Worm (Caenorhabditis elegans): ENCODE results near the gene R09D1.14.

Gene R09D1.14

DNA sequence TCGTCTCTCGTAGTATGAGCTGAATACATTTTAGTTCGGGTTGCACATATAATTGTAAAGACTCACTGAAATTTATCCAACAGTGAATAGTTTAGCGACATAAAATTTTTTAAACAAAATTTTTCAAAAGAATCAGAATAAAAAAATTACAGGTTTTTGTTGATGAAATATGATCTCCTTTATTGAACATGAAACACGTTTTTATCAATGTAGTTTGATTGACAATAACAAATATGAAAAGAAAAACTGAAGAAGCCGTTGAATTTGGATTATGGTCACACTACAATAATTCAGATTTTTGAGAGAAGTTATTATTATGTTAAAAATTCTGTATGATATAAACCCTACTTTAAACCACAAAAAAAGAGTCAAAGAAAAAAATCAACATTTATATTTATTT is 19.3 kb downstream of the R09D1.14 start, which contains the start of gene chil-17:
Gene chil-17 (minus strand): TSS at position 101 of the 400 bp plus-strand sequence.
- TF ChIP-seq nhr-23 (tag; optimal IDR thresholded peaks at IDR 0.05) (no peak), daf-12 (tag; optimal IDR thresholded peaks at IDR 0.05) (no peak), ztf-4 (tag; optimal IDR thresholded peaks at IDR 0.05) (no peak), mml-1 (tag; optimal IDR thresholded peaks at IDR 0.05) (no peak), skn-1 (tag; optimal IDR thresholded peaks at IDR 0.05) (no peak), elt-2 (tag; optimal IDR thresholded peaks at IDR 0.05) (no peak), elt-1 (tag; optimal IDR thresholded peaks at IDR 0.05) (no peak), ceh-9 (tag; optimal IDR thresholded peaks at IDR 0.05) (no peak), nhr-28 (tag; optimal IDR thresholded peaks at IDR 0.05) (no peak), ZK546.5 (tag; optimal IDR thresholded peaks at IDR 0.05) (no peak), ceh-82 (tag; optimal IDR thresholded peaks at IDR 0.05) (no peak), lin-39 (tag; optimal IDR thresholded peaks at IDR 0.05) (no peak), hmg-11 (tag; optimal IDR thresholded peaks at IDR 0.05) (no peak), unc-62 (GFP tag; optimal IDR thresholded peaks at IDR 0.05) (no peak), nhr-77 (tag; optimal IDR thresholded peaks at IDR 0.05) (no peak), snpc-4 (tag; optimal IDR thresholded peaks at IDR 0.05) (no peak), mdl-1 (tag; optimal IDR thresholded peaks at IDR 0.05) (no peak)

- no peak for TF ChIP-seq elt-3 (tag; optimal IDR thresholded peaks at IDR 0.05)
- TF ChIP-seq fos-1 (tag; optimal IDR thresholded peaks at IDR 0.05): no peak
- TF ChIP-seq ceh-28 (tag; optimal IDR thresholded peaks at IDR 0.05): no peak
- TF ChIP-seq unc-39 (tag; optimal IDR thresholded peaks at IDR 0.05): no peak
- TF ChIP-seq elt-1 (tag; optimal IDR thresholded peaks at IDR 0.05): no peak
- no peak for TF ChIP-seq mdl-1 (tag; optimal IDR thresholded peaks at IDR 0.05)
Measured at ce11 chrII:9438853-9439252, 20.5 kb downstream of the R09D1.14 start.

- TF ChIP-seq eor-1 (tag; optimal IDR thresholded peaks at IDR 0.05) (no peak), ceh-9 (tag; optimal IDR thresholded peaks at IDR 0.05) (no peak), unc-39 (tag; optimal IDR thresholded peaks at IDR 0.05) (no peak), hmg-11 (tag; optimal IDR thresholded peaks at IDR 0.05) (no peak), sea-2 (GFP tag; optimal IDR thresholded peaks at IDR 0.05) (no peak), fkh-10 (GFP tag; optimal IDR thresholded peaks at IDR 0.05) (no peak), jun-1 (tag; optimal IDR thresholded peaks at IDR 0.05) (no peak), egl-5 (tag; optimal IDR thresholded peaks at IDR 0.05) (no peak), ztf-11 (tag; optimal IDR thresholded peaks at IDR 0.05) (no peak)
Measured at ce11 chrII:9438227-9438626, 21.1 kb downstream of the R09D1.14 start, which contains the start of gene chil-13. TSS of gene chil-13 (minus strand) at chrII:9438327.

DNA sequence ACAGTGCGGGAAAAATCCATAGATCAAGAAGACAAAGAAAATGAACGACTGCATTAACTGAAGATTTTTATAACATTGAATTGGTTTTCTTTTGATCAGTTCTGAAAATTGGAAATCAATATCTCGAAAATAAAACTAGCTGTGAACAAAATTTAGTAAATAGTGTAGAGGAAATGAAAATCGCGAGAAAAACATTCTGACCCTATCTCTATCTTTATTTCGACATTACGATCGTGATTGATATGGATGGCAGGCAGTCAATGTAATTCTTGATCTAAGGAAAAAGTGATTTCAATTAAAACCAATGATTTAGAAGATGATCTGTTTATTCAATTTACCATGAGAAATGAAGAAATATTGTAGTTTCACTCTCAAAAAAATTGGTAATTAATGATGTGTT is 23.4 kb downstream of the R09D1.14 start, which contains the start of gene kin-16:
Gene kin-16 (minus strand): TSS at position 101 of the 400 bp plus-strand sequence.
- no peak for TF ChIP-seq egl-27 (tag; optimal IDR thresholded peaks at IDR 0.05)
- TF ChIP-seq pha-4 (tag; optimal IDR thresholded peaks at IDR 0.05): no peak

DNA sequence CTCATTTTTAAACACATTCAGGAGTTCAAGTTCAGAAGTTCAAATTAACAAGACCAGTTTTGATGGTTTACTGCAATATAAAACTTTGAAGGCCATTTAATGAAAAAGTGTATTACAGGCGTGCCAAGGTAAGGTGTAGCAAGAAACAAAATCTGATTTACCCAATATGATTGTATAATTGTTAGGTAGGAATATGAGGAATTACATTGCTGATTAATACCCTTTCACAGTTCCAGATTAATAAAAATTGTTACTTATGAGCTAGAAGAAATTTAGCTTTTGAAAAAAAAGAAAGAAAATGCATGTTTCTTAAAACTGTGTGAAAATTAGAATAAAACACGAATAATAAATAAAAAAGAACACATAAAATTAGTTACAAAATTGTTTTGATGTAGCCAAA is 25.8 kb downstream of the R09D1.14 start, which contains the start of gene kin-15:
Gene kin-15 (minus strand): TSS at position 101 of the 400 bp plus-strand sequence.
- TF ChIP-seq egl-27 (tag; optimal IDR thresholded peaks at IDR 0.05): no peak
- TF ChIP-seq nhr-77 (tag; optimal IDR thresholded peaks at IDR 0.05): no peak
- no peak for TF ChIP-seq hmg-11 (tag; optimal IDR thresholded peaks at IDR 0.05)
- no peak for TF ChIP-seq mml-1 (tag; optimal IDR thresholded peaks at IDR 0.05)
- TF ChIP-seq ceh-82 (tag; optimal IDR thresholded peaks at IDR 0.05): no peak
- TF ChIP-seq zag-1 (tag; optimal IDR thresholded peaks at IDR 0.05): no peak

DNA sequence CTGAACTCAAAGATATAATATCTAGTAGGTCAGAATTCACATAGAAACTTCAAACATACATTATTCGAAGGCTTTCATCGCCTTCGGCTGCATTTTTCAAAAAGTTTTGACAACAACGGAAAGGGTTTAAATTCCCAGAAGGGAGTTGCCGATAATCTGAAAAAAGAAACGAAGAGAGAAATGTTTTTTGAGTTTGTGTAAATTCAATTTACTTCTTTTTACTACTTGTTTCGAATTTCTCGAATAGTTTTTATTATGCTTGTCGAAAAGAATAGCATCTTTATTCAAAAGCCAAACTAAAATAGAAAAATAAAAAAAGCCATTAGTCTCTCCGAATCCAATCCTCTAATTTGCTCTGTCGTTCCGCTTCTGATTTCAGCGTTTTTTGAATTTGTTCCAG is 28.2 kb downstream of the R09D1.14 start:
- TF ChIP-seq lin-39 (tag; optimal IDR thresholded peaks at IDR 0.05) (no peak), fkh-10 (GFP tag; optimal IDR thresholded peaks at IDR 0.05) (peak; percentile 75)

DNA sequence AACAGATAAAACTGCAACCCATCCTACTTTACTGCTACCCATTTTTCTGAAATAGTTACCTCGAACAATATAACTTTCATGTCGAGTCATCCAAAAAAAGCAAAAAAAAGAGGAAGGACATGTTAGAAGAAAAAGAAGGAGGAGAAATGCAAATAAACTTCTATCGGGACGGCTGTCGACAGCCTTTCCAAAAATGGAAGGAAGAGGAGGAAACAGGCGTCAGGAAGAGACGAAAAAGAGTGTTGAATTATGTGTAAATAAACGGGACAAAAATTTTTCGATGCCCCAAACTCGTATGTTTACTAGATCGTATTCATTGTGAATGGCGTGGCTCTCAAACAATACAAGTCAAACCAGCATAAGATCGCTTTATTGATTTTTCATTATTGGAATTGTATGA is 31.7 kb downstream of the R09D1.14 start, which contains the start of gene M176.5:
Gene M176.5 (minus strand): TSS at position 101 of the 400 bp plus-strand sequence.
- TF ChIP-seq sea-2 (GFP tag; optimal IDR thresholded peaks at IDR 0.05) (no peak), hmg-11 (tag; optimal IDR thresholded peaks at IDR 0.05) (peak; percentile 5), pha-4 (tag; optimal IDR thresholded peaks at IDR 0.05) (peak; percentile 78), ZK546.5 (tag; optimal IDR thresholded peaks at IDR 0.05) (no peak)
